Worm (Caenorhabditis elegans): ENCODE measurements around the gene dhs-25.

The dhs-25 gene

ce11 chrX:1478569-1478968, 7.8 kb upstream of the dhs-25 start:
- TF ChIP-seq fkh-10 (GFP tag; optimal IDR thresholded peaks at IDR 0.05) = peak; percentile 49
- TF ChIP-seq nhr-23 (tag; optimal IDR thresholded peaks at IDR 0.05) = no peak
- no peak for TF ChIP-seq R02D3.7 (tag; optimal IDR thresholded peaks at IDR 0.05)
- peak; percentile 14 for TF ChIP-seq nfya-1 (tag; optimal IDR thresholded peaks at IDR 0.05; ENCODE audit: insufficient read depth)
- no peak for TF ChIP-seq hmg-11 (tag; optimal IDR thresholded peaks at IDR 0.05)

- TF ChIP-seq ZK546.5 (tag; optimal IDR thresholded peaks at IDR 0.05) = no peak
- no peak for TF ChIP-seq lin-39 (tag; optimal IDR thresholded peaks at IDR 0.05)
- peak; percentile 32 for TF ChIP-seq snpc-4 (tag; optimal IDR thresholded peaks at IDR 0.05)
- no peak for TF ChIP-seq elt-1 (tag; optimal IDR thresholded peaks at IDR 0.05)
- TF ChIP-seq mdl-1 (tag; optimal IDR thresholded peaks at IDR 0.05) = no peak
- TF ChIP-seq fkh-2 (tag; optimal IDR thresholded peaks at IDR 0.05) = peak; percentile 3
- no peak for TF ChIP-seq unc-39 (tag; optimal IDR thresholded peaks at IDR 0.05)
- TF ChIP-seq nhr-67 (tag; optimal IDR thresholded peaks at IDR 0.05) = no peak
- no peak for TF ChIP-seq nhr-23 (tag; optimal IDR thresholded peaks at IDR 0.05)
- TF ChIP-seq ceh-16 (tag; optimal IDR thresholded peaks at IDR 0.05) = no peak
- TF ChIP-seq mml-1 (tag; optimal IDR thresholded peaks at IDR 0.05) = no peak
- no peak for TF ChIP-seq nhr-28 (tag; optimal IDR thresholded peaks at IDR 0.05)
- TF ChIP-seq lsy-12 (tag; optimal IDR thresholded peaks at IDR 0.05) = no peak
- TF ChIP-seq unc-62 (GFP tag; optimal IDR thresholded peaks at IDR 0.05) = no peak
- peak; percentile 72 for TF ChIP-seq pha-4 (tag; optimal IDR thresholded peaks at IDR 0.05)
- TF ChIP-seq eor-1 (tag; optimal IDR thresholded peaks at IDR 0.05) = no peak
- TF ChIP-seq ceh-82 (tag; optimal IDR thresholded peaks at IDR 0.05) = no peak
- no peak for TF ChIP-seq elt-2 (tag; optimal IDR thresholded peaks at IDR 0.05)
- TF ChIP-seq jun-1 (tag; optimal IDR thresholded peaks at IDR 0.05) = no peak
- no peak for TF ChIP-seq nfya-1 (tag; optimal IDR thresholded peaks at IDR 0.05; ENCODE audit: insufficient read depth)
- no peak for TF ChIP-seq aly-2 (tag; optimal IDR thresholded peaks at IDR 0.05)
- TF ChIP-seq R02D3.7 (tag; optimal IDR thresholded peaks at IDR 0.05) = no peak
- TF ChIP-seq ztf-11 (tag; optimal IDR thresholded peaks at IDR 0.05) = no peak
- no peak for TF ChIP-seq zag-1 (tag; optimal IDR thresholded peaks at IDR 0.05)
Observed at ce11 chrX:1479190-1479589, 7.1 kb upstream of the dhs-25 start, which contains the start of gene acly-1. Gene acly-1, plus strand, starts transcription at chrX:1479542.

ce11 chrX:1479637-1480036, 6.7 kb upstream of the dhs-25 start:
- TF ChIP-seq mml-1 (tag; optimal IDR thresholded peaks at IDR 0.05) (peak; percentile 67), ceh-16 (tag; optimal IDR thresholded peaks at IDR 0.05) (no peak), nhr-43 (tag; optimal IDR thresholded peaks at IDR 0.05; ENCODE audit: poor library complexity, severe bottlenecking) (no peak), unc-62 (GFP tag; optimal IDR thresholded peaks at IDR 0.05) (no peak), jun-1 (tag; optimal IDR thresholded peaks at IDR 0.05) (no peak), ztf-11 (tag; optimal IDR thresholded peaks at IDR 0.05) (no peak), tbx-2 (tag; optimal IDR thresholded peaks at IDR 0.05) (no peak), pha-4 (tag; optimal IDR thresholded peaks at IDR 0.05) (no peak), nhr-76 (tag; optimal IDR thresholded peaks at IDR 0.05) (no peak), fkh-10 (GFP tag; optimal IDR thresholded peaks at IDR 0.05) (no peak), elt-2 (tag; optimal IDR thresholded peaks at IDR 0.05) (peak; percentile 19), snpc-4 (tag; optimal IDR thresholded peaks at IDR 0.05) (no peak), nhr-67 (tag; optimal IDR thresholded peaks at IDR 0.05) (no peak), pqm-1 (tag; optimal IDR thresholded peaks at IDR 0.05) (no peak)

ce11 chrX:1480564-1480963, 5.8 kb upstream of the dhs-25 start:
- no peak for TF ChIP-seq R02D3.7 (tag; optimal IDR thresholded peaks at IDR 0.05)
- TF ChIP-seq nhr-23 (tag; optimal IDR thresholded peaks at IDR 0.05) = no peak
- no peak for TF ChIP-seq nhr-76 (tag; optimal IDR thresholded peaks at IDR 0.05)
- no peak for TF ChIP-seq nhr-11 (tag; optimal IDR thresholded peaks at IDR 0.05)
- no peak for TF ChIP-seq pha-4 (tag; optimal IDR thresholded peaks at IDR 0.05)
- TF ChIP-seq zag-1 (tag; optimal IDR thresholded peaks at IDR 0.05) = no peak
- no peak for TF ChIP-seq fos-1 (tag; optimal IDR thresholded peaks at IDR 0.05)
- TF ChIP-seq nhr-77 (tag; optimal IDR thresholded peaks at IDR 0.05) = no peak
- TF ChIP-seq fkh-2 (tag; optimal IDR thresholded peaks at IDR 0.05) = no peak

- TF ChIP-seq snpc-4 (tag; optimal IDR thresholded peaks at IDR 0.05) (no peak), lsy-12 (tag; optimal IDR thresholded peaks at IDR 0.05) (no peak), pha-4 (tag; optimal IDR thresholded peaks at IDR 0.05) (no peak), egl-5 (tag; optimal IDR thresholded peaks at IDR 0.05) (no peak), ceh-9 (tag; optimal IDR thresholded peaks at IDR 0.05) (no peak), fkh-2 (tag; optimal IDR thresholded peaks at IDR 0.05) (no peak), elt-2 (tag; optimal IDR thresholded peaks at IDR 0.05) (no peak), jun-1 (tag; optimal IDR thresholded peaks at IDR 0.05) (no peak), nhr-28 (tag; optimal IDR thresholded peaks at IDR 0.05) (no peak), nhr-77 (tag; optimal IDR thresholded peaks at IDR 0.05) (no peak), ceh-82 (tag; optimal IDR thresholded peaks at IDR 0.05) (no peak)
Observed at ce11 chrX:1483229-1483628, 3.1 kb upstream of the dhs-25 start.
